Worm (Caenorhabditis elegans) whole organism, L4/young adult: Measurements from ENCODE around the gene abf-3.

Experiments
- W03F9.2 ChIP-seq: fragments of 150-350 bp; optimal IDR thresholded peaks from 2 replicates; lab custom pipeline; 2014; ENCODE audit warnings: missing biosample characterization, missing genetic modification characterization
- dao-5 ChIP-seq: sonication (generic microtip); optimal IDR thresholded peaks from 2 replicates; lab custom pipeline; 2016; ENCODE audit warnings: missing genotype, missing genetic modification characterization, moderate library complexity, missing compliant biosample characterization
- him-1 ChIP-seq: sonication (generic microtip); optimal IDR thresholded peaks from 2 replicates; lab custom pipeline; 2016; ENCODE audit warnings: missing genotype, missing genetic modification reagents, missing genetic modification characterization, missing compliant biosample characterization

DNA sequence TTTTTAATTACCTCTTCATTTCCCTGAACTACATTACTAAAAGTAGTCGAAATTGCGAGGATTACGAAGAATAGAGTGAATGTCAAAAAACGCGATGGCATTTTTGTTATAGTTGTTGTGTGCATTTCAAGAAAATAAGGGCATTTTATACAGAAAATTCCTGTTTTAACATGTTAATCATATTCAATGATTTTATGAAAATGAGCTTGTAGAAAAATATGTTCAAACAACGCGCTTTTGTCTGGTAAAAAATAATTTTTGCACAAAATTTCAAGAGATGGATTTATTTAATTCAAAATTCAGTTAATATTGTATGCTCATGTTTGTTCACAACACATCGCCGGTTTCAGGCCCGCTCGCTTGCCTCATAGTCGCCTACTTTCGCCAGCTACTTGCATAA is 19.5 kb downstream of the abf-3 start, which contains the start of gene T26E4.10:
- TF ChIP-seq him-1 (tag; lab: Kevin White, UChicago) (no peak), dao-5 (tag; lab: Kevin White, UChicago) (no peak), W03F9.2 (tag; lab: Kevin White, UChicago) (no peak)
